Fruit fly (Drosophila melanogaster) whole organism, prepupa: Measurements from ENCODE around the gene CG11345.
A peak's percentile ranks its signal among the peaks of the same experiment; 100 is the strongest.

Experiments used
- CG11294 ChIP-seq: fragments of 200-800 bp; sonication (Bioruptor generic); IDR thresholded peaks from 2 replicates; pipeline ENCODE4 v1.3.6; 2022; ENCODE audit warnings: missing biosample characterization, missing genetic modification characterization
- CG1621 ChIP-seq: fragments of 200-800 bp; sonication (Bioruptor generic); optimal IDR thresholded peaks from 3 replicates; lab custom pipeline; 2018; ENCODE audit warnings: missing biosample characterization, mild to moderate bottlenecking, missing genetic modification characterization
- CG3032 ChIP-seq: fragments of 200-800 bp; optimal IDR thresholded peaks from 2 replicates; lab custom pipeline; 2019; ENCODE audit warnings: missing biosample characterization, mild to moderate bottlenecking, missing genetic modification characterization, moderate library complexity
- CG6163 ChIP-seq: fragments of 200-800 bp; sonication (Bioruptor generic); IDR thresholded peaks from 3 replicates; pipeline ENCODE4 v1.3.6; 2022; ENCODE audit warnings: missing biosample characterization, missing genetic modification characterization
- CG6792 ChIP-seq: fragments of 200-800 bp; sonication (Bioruptor generic); optimal IDR thresholded peaks from 3 replicates; lab custom pipeline; 2016; ENCODE audit warnings: missing biosample characterization, missing genetic modification characterization
- CG6854 ChIP-seq: fragments of 200-800 bp; sonication (Bioruptor generic); optimal IDR thresholded peaks from 2 replicates; lab custom pipeline; 2017; ENCODE audit warnings: missing biosample characterization, mild to moderate bottlenecking, missing genetic modification characterization
- Eip93F ChIP-seq: fragments of 200-800 bp; sonication (Bioruptor generic); optimal IDR thresholded peaks from 2 replicates; lab custom pipeline; 2016; ENCODE audit warnings: missing biosample characterization, mild to moderate bottlenecking, missing genetic modification characterization
- Hr38 ChIP-seq: sonication (Bioruptor generic); optimal IDR thresholded peaks from 2 replicates; lab custom pipeline; 2016; ENCODE audit warnings: missing biosample characterization, missing genetic modification characterization
- Hr4 ChIP-seq: fragments of 200-800 bp; sonication (Bioruptor generic); optimal IDR thresholded peaks from 3 replicates; lab custom pipeline; 2016; ENCODE audit warnings: missing biosample characterization, missing genetic modification characterization
- achi ChIP-seq: fragments of 200-800 bp; sonication (Bioruptor generic); optimal IDR thresholded peaks from 3 replicates; lab custom pipeline; 2016; ENCODE audit warnings: missing biosample characterization, missing genetic modification characterization
- eg ChIP-seq: fragments of 200-800 bp; sonication (Bioruptor generic); IDR thresholded peaks from 3 replicates; pipeline ENCODE4 v1.3.6; 2022; ENCODE audit warnings: missing biosample characterization, missing genetic modification characterization
- fd59A ChIP-seq: fragments of 200-800 bp; sonication (Bioruptor generic); optimal IDR thresholded peaks from 2 replicates; lab custom pipeline; 2017; ENCODE audit warnings: missing biosample characterization, mild to moderate bottlenecking, missing genetic modification characterization, missing genetic modification reagents
- salr ChIP-seq, 2 experiments: fragments of 200-800 bp; sonication (Bioruptor generic); optimal IDR thresholded peaks; 3 replicates each; lab custom pipeline; 2016 to 2018; ENCODE audit warnings: missing biosample characterization in 2 of 2, missing genetic modification characterization in 2 of 2, mild to moderate bottlenecking in 1 of 2
- svp ChIP-seq: fragments of 200-800 bp; sonication (Bioruptor generic); peaks from one replicate; lab custom pipeline; 2016; ENCODE audit warnings: missing biosample characterization, missing genetic modification characterization

The CG11345 gene

dm6 chr3L:4407743-4408142 is 50.2 kb downstream of the CG11345 start (continued):
- TF ChIP-seq CG11294 (GFP tag; lab: Robert Waterston, UW) = peak; percentile 39; the same call in 1 of the 2 replicates
- peak; percentile 74 for TF ChIP-seq eg (GFP tag; lab: Robert Waterston, UW)
- TF ChIP-seq CG6792 (GFP tag; lab: Kevin White, UChicago) = peak; percentile 17
- TF ChIP-seq CG6163 = peak; percentile 77
- no peak for TF ChIP-seq Hr38 (GFP tag; lab: Kevin White, UChicago)
- no peak for TF ChIP-seq CG6854 (GFP tag; lab: Kevin White, UChicago)
- peak in 1 of 2 experiments; percentile 67 for TF ChIP-seq salr (GFP tag; optimal IDR thresholded peaks at IDR 0.05; lab: Kevin White, UChicago)
- TF ChIP-seq CG3032 (tag; lab: Kevin White, UChicago) = no peak
- peak; percentile 60 for TF ChIP-seq achi (GFP tag; lab: Kevin White, UChicago)
- peak; percentile 76 for TF ChIP-seq Hr4
- peak; percentile 78 for TF ChIP-seq svp (GFP tag; lab: Kevin White, UChicago)
- no peak for TF ChIP-seq CG1621
- TF ChIP-seq Eip93F (GFP tag; lab: Kevin White, UChicago) = no peak
- TF ChIP-seq fd59A (GFP tag; lab: Kevin White, UChicago) = peak; percentile 22
